Worm (Caenorhabditis elegans) whole organism, L4 larva: Measurements from ENCODE around the gene H40L08.3.

Experiments
- daf-12 ChIP-seq: fragments of 150-350 bp; optimal IDR thresholded peaks from 2 replicates; lab custom pipeline; 2014; ENCODE audit warnings: missing biosample characterization, missing genetic modification reagents, missing genetic modification characterization
- fkh-10 ChIP-seq: fragments of 150-350 bp; optimal IDR thresholded peaks from 2 replicates; lab custom pipeline; 2014; ENCODE audit warnings: missing biosample characterization, missing genetic modification reagents, missing genetic modification characterization
- fos-1 ChIP-seq: fragments of 150-350 bp; optimal IDR thresholded peaks from 2 replicates; lab custom pipeline; 2014; ENCODE audit warnings: missing biosample characterization, missing genetic modification characterization
- hlh-30 ChIP-seq: sonication (generic microtip); optimal IDR thresholded peaks from 2 replicates; lab custom pipeline; 2017; ENCODE audit warnings: antibody characterized with exemption, mild to moderate bottlenecking, missing genetic modification characterization, missing compliant biosample characterization; ENCODE audit not compliant: insufficient read depth
- lin-39 ChIP-seq: fragments of 150-350 bp; optimal IDR thresholded peaks from 2 replicates; lab custom pipeline; 2014; ENCODE audit warnings: missing biosample characterization, missing genetic modification reagents, missing genetic modification characterization
- mxl-3 ChIP-seq: fragments of 200-800 bp; sonication (Bioruptor generic); optimal IDR thresholded peaks from 2 replicates; lab custom pipeline; 2018; ENCODE audit warnings: mild to moderate bottlenecking, missing genetic modification characterization, missing compliant biosample characterization
- nhr-11 ChIP-seq: fragments of 150-350 bp; optimal IDR thresholded peaks from 2 replicates; lab custom pipeline; 2014; ENCODE audit warnings: missing biosample characterization, missing genetic modification characterization
- nhr-25 ChIP-seq: sonication (generic microtip); optimal IDR thresholded peaks from 2 replicates; lab custom pipeline; 2017; ENCODE audit warnings: missing genetic modification characterization, mild to moderate bottlenecking, missing compliant biosample characterization, antibody characterized with exemption, moderate library complexity, borderline replicate concordance; ENCODE audit not compliant: insufficient read depth
- spr-3 ChIP-seq: fragments of 200-800 bp; sonication (Bioruptor generic); optimal IDR thresholded peaks from 2 replicates; lab custom pipeline; 2018; ENCODE audit warnings: mild to moderate bottlenecking, missing genetic modification characterization, missing compliant biosample characterization
- tra-1 ChIP-seq: fragments of 200-800 bp; sonication (Bioruptor generic); IDR thresholded peaks from 2 replicates; pipeline ENCODE4 v1.3.6; 2022; ENCODE audit warnings: missing genetic modification reagents, missing genetic modification characterization, missing compliant biosample characterization

ce11 chrX:15027566-15027965 lies 48.3 kb downstream of the H40L08.3 start:
- TF ChIP-seq spr-3 (GFP tag; lab: Kevin White, UChicago) = no peak
- TF ChIP-seq nhr-11 (tag; lab: Kevin White, UChicago) = no peak
- TF ChIP-seq tra-1 (GFP tag; lab: Robert Waterston, UW) = no peak
- no peak for TF ChIP-seq hlh-30 (tag; lab: Kevin White, UChicago)
- TF ChIP-seq mxl-3 = no peak
- no peak for TF ChIP-seq lin-39 (tag; lab: Kevin White, UChicago)
- TF ChIP-seq nhr-25 (tag; lab: Kevin White, UChicago) = no peak
- no peak for TF ChIP-seq fos-1 (tag; lab: Kevin White, UChicago)
- no peak for TF ChIP-seq fkh-10 (GFP tag; lab: Kevin White, UChicago)
- no peak for TF ChIP-seq daf-12 (tag; lab: Kevin White, UChicago)
